Worm (Caenorhabditis elegans) whole organism, L1 larva: Measurements from ENCODE around the gene ZK1128.1.

Experiments used
- F16B12.6 ChIP-seq: fragments of 150-350 bp; optimal IDR thresholded peaks from 2 replicates; lab custom pipeline; 2014; ENCODE audit warnings: missing biosample characterization, missing genetic modification characterization
- aly-2 ChIP-seq: fragments of 150-350 bp; optimal IDR thresholded peaks from 2 replicates; lab custom pipeline; 2014; ENCODE audit warnings: missing biosample characterization, missing genetic modification characterization
- ceh-8 ChIP-seq: fragments of 200-800 bp; sonication (Bioruptor generic); optimal IDR thresholded peaks from 2 replicates; lab custom pipeline; 2018; ENCODE audit warnings: mild to moderate bottlenecking, missing genetic modification characterization, moderate library complexity, missing compliant biosample characterization
- ceh-82 ChIP-seq, 3 experiments: fragments of 150-350 bp in 1 of 3; sonication (generic microtip) in 2 of 3; optimal IDR thresholded peaks; 2 replicates each; lab custom pipeline; 2014 to 2017; ENCODE audit warnings: missing biosample characterization in 3 of 3, missing genetic modification characterization in 3 of 3
- ceh-90 ChIP-seq: sonication (generic microtip); optimal IDR thresholded peaks from 2 replicates; lab custom pipeline; 2016; ENCODE audit warnings: missing genetic modification characterization, missing compliant biosample characterization
- dpl-1 ChIP-seq, 3 experiments: fragments of 150-350 bp in 2 of 3; sonication (generic microtip) in 1 of 3; optimal IDR thresholded peaks; 2 replicates each; lab custom pipeline; 2014 to 2017; ENCODE audit warnings: missing biosample characterization in 3 of 3, missing genetic modification characterization in 3 of 3, missing genetic modification reagents in 3 of 3
- dsc-1 ChIP-seq: sonication (generic microtip); optimal IDR thresholded peaks from 2 replicates; lab custom pipeline; 2016; ENCODE audit warnings: mild to moderate bottlenecking, missing genetic modification characterization, missing compliant biosample characterization
- efl-1 ChIP-seq, 4 experiments: fragments of 150-350 bp; optimal IDR thresholded peaks in 3 of 4; peaks in 1 of 4; 1 replicate in 1 of 4; 2 replicates in 3 of 4; lab custom pipeline; 2014; ENCODE audit warnings: missing biosample characterization in 2 of 4, missing genetic modification characterization in 2 of 4, missing genetic modification reagents in 2 of 4
- egl-13 ChIP-seq: sonication (generic microtip); optimal IDR thresholded peaks from 2 replicates; lab custom pipeline; 2016; ENCODE audit warnings: missing genotype, missing genetic modification reagents, missing genetic modification characterization, missing compliant biosample characterization
- egl-27 ChIP-seq, 2 experiments: fragments of 150-350 bp in 1 of 2; sonication (generic microtip); optimal IDR thresholded peaks; 3 replicates each; lab custom pipeline; 2017 to 2018; ENCODE audit warnings: missing biosample characterization in 2 of 2, missing genetic modification characterization in 2 of 2, missing genetic modification reagents in 2 of 2
- fkh-10 ChIP-seq: sonication (generic microtip); optimal IDR thresholded peaks from 2 replicates; lab custom pipeline; 2017; ENCODE audit warnings: missing biosample characterization, missing genetic modification reagents, missing genetic modification characterization
- fos-1 ChIP-seq: fragments of 150-350 bp; optimal IDR thresholded peaks from 2 replicates; lab custom pipeline; 2014; ENCODE audit warnings: missing biosample characterization, missing genetic modification characterization
- hlh-4 ChIP-seq: sonication (generic microtip); optimal IDR thresholded peaks from 2 replicates; lab custom pipeline; 2016; ENCODE audit warnings: mild to moderate bottlenecking, missing genetic modification characterization, missing compliant biosample characterization
- isw-1 ChIP-seq: fragments of 200-800 bp; sonication (Bioruptor generic); IDR thresholded peaks from 2 replicates; pipeline ENCODE4 v1.3.6; 2022; ENCODE audit warnings: missing genetic modification characterization, missing compliant biosample characterization
- jun-1 ChIP-seq: fragments of 150-350 bp; optimal IDR thresholded peaks from 2 replicates; lab custom pipeline; 2014; ENCODE audit warnings: missing biosample characterization, missing genetic modification reagents, missing genetic modification characterization
- lin-14 ChIP-seq: fragments of 200-800 bp; sonication (Bioruptor generic); optimal IDR thresholded peaks from 2 replicates; lab custom pipeline; 2018; ENCODE audit warnings: mild to moderate bottlenecking, missing genetic modification characterization, moderate library complexity, missing compliant biosample characterization
- lin-39 ChIP-seq: fragments of 150-350 bp; optimal IDR thresholded peaks from 2 replicates; lab custom pipeline; 2014; ENCODE audit warnings: missing biosample characterization, missing genetic modification reagents, missing genetic modification characterization
- lir-3 ChIP-seq: sonication (generic microtip); optimal IDR thresholded peaks from 2 replicates; lab custom pipeline; 2016; ENCODE audit warnings: mild to moderate bottlenecking, missing genetic modification characterization, moderate library complexity, missing compliant biosample characterization; ENCODE audit not compliant: poor library complexity
- lsy-2 ChIP-seq, 2 experiments: fragments of 150-350 bp; optimal IDR thresholded peaks; 2 replicates each; lab custom pipeline; 2014; ENCODE audit warnings: missing biosample characterization in 2 of 2, missing genetic modification characterization in 2 of 2
- mep-1 ChIP-seq: fragments of 150-350 bp; optimal IDR thresholded peaks from 2 replicates; lab custom pipeline; 2014; ENCODE audit warnings: missing biosample characterization, missing genetic modification characterization
- nhr-19 ChIP-seq: fragments of 200-800 bp; sonication (Bioruptor generic); conservative IDR thresholded peaks from 2 replicates; pipeline ENCODE4 v1.3.6; 2022; ENCODE audit warnings: missing genetic modification characterization, missing compliant biosample characterization
- nhr-28 ChIP-seq: fragments of 150-350 bp; optimal IDR thresholded peaks from 2 replicates; lab custom pipeline; 2014; ENCODE audit warnings: missing biosample characterization, missing genetic modification characterization
- pax-3 ChIP-seq: fragments of 200-800 bp; sonication (Bioruptor generic); optimal IDR thresholded peaks from 2 replicates; lab custom pipeline; 2018; ENCODE audit warnings: mild to moderate bottlenecking, missing genetic modification characterization, moderate library complexity, missing compliant biosample characterization
- pqm-1 ChIP-seq: sonication (generic microtip); optimal IDR thresholded peaks from 3 replicates; lab custom pipeline; 2017; ENCODE audit warnings: missing biosample characterization, missing genetic modification characterization
- rnt-1 ChIP-seq: sonication (generic microtip); optimal IDR thresholded peaks from 2 replicates; lab custom pipeline; 2016; ENCODE audit warnings: mild to moderate bottlenecking, missing genetic modification characterization, moderate library complexity, missing compliant biosample characterization
- snpc-4 ChIP-seq: fragments of 150-350 bp; optimal IDR thresholded peaks from 2 replicates; lab custom pipeline; 2014; ENCODE audit warnings: missing biosample characterization, missing genetic modification characterization
- tlp-1 ChIP-seq: fragments of 150-350 bp; optimal IDR thresholded peaks from 2 replicates; lab custom pipeline; 2014; ENCODE audit warnings: missing biosample characterization, missing genetic modification characterization
- zip-4 ChIP-seq: fragments of 200-800 bp; sonication (Bioruptor generic); optimal IDR thresholded peaks from 2 replicates; lab custom pipeline; 2018; ENCODE audit warnings: mild to moderate bottlenecking, missing genetic modification characterization, moderate library complexity, missing compliant biosample characterization
- ztf-11 ChIP-seq, 2 experiments: sonication (generic microtip); optimal IDR thresholded peaks; 2 replicates each; lab custom pipeline; 2016 to 2017; ENCODE audit warnings: missing genetic modification characterization in 2 of 2, missing biosample characterization in 1 of 2, missing compliant biosample characterization in 1 of 2
- ztf-4 ChIP-seq: fragments of 150-350 bp; optimal IDR thresholded peaks from 2 replicates; lab custom pipeline; 2014; ENCODE audit warnings: missing biosample characterization, missing genetic modification characterization

The ZK1128.1 gene

DNA sequence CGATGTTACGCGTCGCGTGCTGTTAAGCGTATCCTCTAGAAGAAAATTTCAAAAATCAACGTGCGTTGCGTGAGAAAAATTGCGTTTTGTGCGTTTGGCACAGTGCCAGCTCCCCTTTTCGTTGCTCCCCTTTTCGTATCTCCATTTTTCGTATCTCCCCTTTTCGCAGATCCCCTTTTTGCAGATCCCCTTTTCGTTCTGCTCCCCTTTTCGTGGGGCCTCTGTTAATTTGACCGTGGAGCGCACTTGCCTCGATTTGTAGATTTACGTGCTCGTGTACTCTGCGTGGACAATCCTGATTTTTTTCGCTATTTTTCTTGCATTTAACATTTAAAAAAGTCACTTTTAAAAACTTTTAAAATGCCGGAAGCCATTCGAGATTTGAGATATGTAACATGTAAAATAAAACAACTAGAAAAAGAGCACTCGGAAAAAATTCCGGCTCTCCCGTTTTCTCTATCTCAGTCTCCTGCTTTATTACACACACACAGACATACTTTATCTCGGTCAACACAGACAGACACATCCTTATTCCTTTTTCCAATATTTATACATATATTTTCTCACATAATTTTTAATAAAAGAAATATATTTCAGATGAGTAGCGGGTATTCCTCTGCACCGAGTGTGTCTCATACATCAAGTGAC, 9.2 kb upstream of the ZK1128.1 start, which contains the start of gene ttll-4 (continued):
- no peak for TF ChIP-seq ceh-8 (GFP tag; lab: Kevin White, UChicago)
- TF ChIP-seq F16B12.6: no peak

DNA sequence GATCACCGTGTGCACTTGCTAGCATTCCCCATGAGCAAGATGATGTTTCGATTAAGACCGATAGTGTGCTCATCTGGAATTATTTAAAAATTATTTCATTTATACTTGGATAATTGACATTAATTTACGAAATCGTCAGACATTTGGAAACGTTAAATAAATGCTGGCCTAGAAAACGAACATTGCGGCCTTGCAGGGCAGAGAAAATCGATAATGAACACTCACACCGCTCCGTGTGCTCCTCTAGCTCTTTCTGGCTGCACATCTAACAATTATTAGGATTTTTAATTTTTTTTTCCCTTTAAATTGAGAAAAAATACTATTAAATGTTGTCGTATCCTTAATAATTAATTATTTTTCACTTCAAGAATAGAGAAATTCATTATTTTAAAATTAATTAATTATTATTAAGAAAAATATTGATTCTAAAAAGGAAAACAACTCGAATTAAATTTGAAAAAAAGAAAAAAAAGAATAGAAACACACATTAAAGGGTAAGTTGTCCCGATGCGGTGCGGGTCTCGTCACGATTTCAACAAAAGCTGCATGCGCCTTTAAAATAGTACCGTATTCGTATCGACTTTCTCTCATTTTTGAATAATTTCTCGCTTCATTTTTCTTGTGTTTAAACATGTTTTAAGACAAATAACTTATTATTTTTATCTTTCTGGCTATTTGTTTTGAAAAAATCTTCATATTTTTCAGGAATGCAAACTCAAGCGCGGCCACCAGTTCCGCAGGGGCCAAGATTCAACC, 5.7 kb upstream of the ZK1128.1 start, which contains the start of the genes gtf-2H3 and ham-3:
Gene gtf-2H3, minus strand, starts transcription at position 73 of the 756 bp plus-strand sequence.
Gene ham-3, plus strand, starts transcription at position 706 of the 756 bp plus-strand sequence.
- peak; percentile 59 for TF ChIP-seq lin-14 (GFP tag; lab: Kevin White, UChicago)
- no peak for TF ChIP-seq snpc-4 (tag; lab: Kevin White, UChicago)
- TF ChIP-seq ztf-11 (tag; optimal IDR thresholded peaks at IDR 0.05; lab: Kevin White, UChicago): peak in 1 of 2 experiments; percentile 6
- TF ChIP-seq F16B12.6: peak; percentile 15
- peak; percentile 32 for TF ChIP-seq lir-3 (tag; lab: Kevin White, UChicago)
- TF ChIP-seq pqm-1 (tag; lab: Kevin White, UChicago): no peak
- TF ChIP-seq rnt-1: peak; percentile 19
- TF ChIP-seq mep-1: peak; percentile 2
- no peak for TF ChIP-seq jun-1 (tag; lab: Kevin White, UChicago)
- TF ChIP-seq dsc-1 (tag; lab: Kevin White, UChicago): peak; percentile 6
- TF ChIP-seq ceh-82 (tag; optimal IDR thresholded peaks at IDR 0.05; lab: Kevin White, UChicago): peak in 1 of 3 experiments; percentile 15
- TF ChIP-seq egl-27 (tag; optimal IDR thresholded peaks at IDR 0.05; lab: Kevin White, UChicago): no peak
- no peak for TF ChIP-seq nhr-28
- TF ChIP-seq lsy-2 (tag; optimal IDR thresholded peaks at IDR 0.05; lab: Kevin White, UChicago): peak in 1 of 2 experiments; percentile 28
- TF ChIP-seq efl-1 (optimal IDR thresholded peaks at IDR 0.05; lab: Kevin White, UChicago): peak; percentile 13 to 28
- peak; percentile 3 to 35 for TF ChIP-seq efl-1 (GFP tag; optimal IDR thresholded peaks at IDR 0.05 in 1 of 2; lab: Kevin White, UChicago)

DNA sequence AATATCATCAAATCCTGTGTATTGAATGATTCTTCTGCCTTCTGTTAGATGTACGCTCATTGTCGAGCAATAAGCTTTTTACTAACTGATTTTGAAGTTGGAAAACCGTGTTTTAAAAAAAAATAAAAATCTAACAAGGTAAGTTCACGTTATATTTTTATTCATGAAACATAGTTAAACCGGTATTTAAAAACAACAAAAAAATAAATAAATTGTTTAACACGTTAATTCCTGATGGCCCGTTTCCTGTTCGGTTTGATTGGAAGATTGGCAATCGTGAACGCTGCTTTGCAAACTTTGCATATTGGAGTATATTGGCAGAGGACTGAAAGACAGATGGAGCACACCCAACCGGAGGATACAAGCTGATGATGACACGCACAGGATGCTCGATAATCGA, 4.3 kb upstream of the ZK1128.1 start, which contains the start of gene ZK1128.3:
Gene ZK1128.3, minus strand, starts transcription at position 101 of the 400 bp plus-strand sequence.
- TF ChIP-seq dpl-1 (GFP tag; optimal IDR thresholded peaks at IDR 0.05; lab: Kevin White, UChicago) (no peak), isw-1 (no peak), lir-3 (tag; lab: Kevin White, UChicago) (no peak), pqm-1 (tag; lab: Kevin White, UChicago) (no peak), fkh-10 (GFP tag; lab: Kevin White, UChicago) (no peak), tlp-1 (tag; lab: Kevin White, UChicago) (no peak)
- TF ChIP-seq, all 84 proteins: peak for 0

DNA sequence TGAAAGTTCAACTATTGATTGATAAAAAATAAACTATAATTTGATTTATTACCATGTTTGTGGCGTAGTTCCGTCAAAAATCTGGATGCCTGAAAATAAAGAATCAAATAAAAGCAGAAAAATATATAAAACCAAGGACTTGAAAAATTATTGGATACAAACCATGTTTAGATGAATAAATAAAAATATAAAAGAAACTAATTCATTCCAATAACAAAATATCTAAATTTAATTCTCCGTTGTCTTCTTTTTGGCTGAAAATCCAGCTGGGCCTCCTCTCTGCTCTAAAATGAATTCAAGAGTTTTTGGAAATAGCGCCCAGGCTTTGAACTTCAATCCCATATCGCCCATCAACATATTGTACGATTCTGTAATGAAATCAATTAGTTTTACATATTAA, 1.6 kb downstream of the ZK1128.1 start, which contains the start of gene vps-29:
Gene vps-29, minus strand, starts transcription at position 101 of the 400 bp plus-strand sequence.
- TF ChIP-seq nhr-28 (no peak), hlh-4 (tag; lab: Kevin White, UChicago) (no peak), pax-3 (no peak), nhr-19 (no peak)

DNA sequence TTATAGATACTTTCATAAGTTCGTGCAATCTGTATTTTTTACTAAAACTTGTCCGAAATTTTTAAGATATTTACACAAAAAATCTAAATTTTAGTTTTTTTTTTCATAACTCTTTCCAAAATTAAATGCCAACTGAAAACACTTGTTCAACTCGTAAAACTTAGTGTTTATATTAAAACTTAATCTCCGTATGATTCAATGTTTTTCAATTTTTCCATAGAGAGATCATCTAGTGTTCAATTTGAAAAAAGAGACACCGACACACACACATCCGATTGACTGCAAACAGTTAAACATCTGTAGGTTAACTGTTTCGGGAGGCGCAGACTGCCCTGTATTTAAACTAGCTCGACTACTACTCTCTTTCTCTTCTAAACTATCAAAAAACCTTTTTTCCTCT, 5.6 kb downstream of the ZK1128.1 start, which contains the start of gene T16H12.9:
Gene T16H12.9, plus strand, starts transcription at position 301 of the 400 bp plus-strand sequence.
- no peak for TF ChIP-seq fos-1 (tag; lab: Kevin White, UChicago)
- no peak for TF ChIP-seq ceh-90 (tag; lab: Kevin White, UChicago)
- TF ChIP-seq lin-39 (tag; lab: Kevin White, UChicago): no peak
- TF ChIP-seq zip-4 (GFP tag; lab: Kevin White, UChicago): no peak
- no peak for TF ChIP-seq egl-13 (tag; lab: Kevin White, UChicago)
- no peak for TF ChIP-seq ztf-4 (tag; lab: Kevin White, UChicago)
- no peak for TF ChIP-seq aly-2 (tag; lab: Kevin White, UChicago)
- TF ChIP-seq, all 84 proteins: peak for 0
